Worm (Caenorhabditis elegans) whole organism, late embryonic: ENCODE results near the gene nop-1.

ENCODE experiments used
- C08G9.2 ChIP-seq: sonication (generic microtip); optimal IDR thresholded peaks from 2 replicates; lab custom pipeline; 2016; ENCODE audit warnings: mild to moderate bottlenecking, missing genetic modification characterization, moderate library complexity, missing compliant biosample characterization
- F13H6.1 ChIP-seq: sonication (generic microtip); optimal IDR thresholded peaks from 2 replicates; lab custom pipeline; 2016; ENCODE audit warnings: missing genetic modification characterization, missing compliant biosample characterization
- K09A11.1 ChIP-seq: sonication (generic microtip); optimal IDR thresholded peaks from 2 replicates; lab custom pipeline; 2017; ENCODE audit warnings: antibody characterized with exemption, mild to moderate bottlenecking, missing genetic modification characterization, missing compliant biosample characterization; ENCODE audit not compliant: insufficient read depth
- T23F11.4 ChIP-seq: fragments of 200-800 bp; sonication (Bioruptor generic); optimal IDR thresholded peaks from 2 replicates; lab custom pipeline; 2018; ENCODE audit warnings: mild to moderate bottlenecking, missing genetic modification characterization, missing compliant biosample characterization
- ceh-14 ChIP-seq: sonication (generic microtip); optimal IDR thresholded peaks from 2 replicates; lab custom pipeline; 2016; ENCODE audit warnings: missing genotype, missing genetic modification characterization, missing compliant biosample characterization
- ceh-18 ChIP-seq: sonication (generic microtip); optimal IDR thresholded peaks from 2 replicates; lab custom pipeline; 2016; ENCODE audit warnings: missing genetic modification characterization, missing compliant biosample characterization
- ceh-19 ChIP-seq: fragments of 200-800 bp; sonication (Bioruptor generic); optimal IDR thresholded peaks from 2 replicates; lab custom pipeline; 2018; ENCODE audit warnings: mild to moderate bottlenecking, missing genetic modification characterization, missing compliant biosample characterization
- ceh-2 ChIP-seq: sonication (generic microtip); optimal IDR thresholded peaks from 2 replicates; lab custom pipeline; 2016; ENCODE audit warnings: missing genotype, missing genetic modification characterization, missing compliant biosample characterization
- ceh-24 ChIP-seq: sonication (generic microtip); optimal IDR thresholded peaks from 2 replicates; lab custom pipeline; 2016; ENCODE audit warnings: mild to moderate bottlenecking, missing genetic modification characterization, missing compliant biosample characterization
- ceh-31 ChIP-seq: sonication (generic microtip); optimal IDR thresholded peaks from 2 replicates; lab custom pipeline; 2016; ENCODE audit warnings: missing genetic modification characterization, missing compliant biosample characterization
- ceh-45 ChIP-seq: fragments of 200-800 bp; sonication (Bioruptor generic); IDR thresholded peaks from 2 replicates; pipeline ENCODE4 v1.3.6; 2022; ENCODE audit warnings: missing genetic modification reagents, missing genetic modification characterization, missing compliant biosample characterization
- elt-2 ChIP-seq: sonication (generic microtip); optimal IDR thresholded peaks from 2 replicates; lab custom pipeline; 2016; ENCODE audit warnings: missing genetic modification reagents, missing genetic modification characterization, missing compliant biosample characterization
- ets-4 ChIP-seq: sonication (generic microtip); optimal IDR thresholded peaks from 2 replicates; lab custom pipeline; 2016; ENCODE audit warnings: missing genetic modification characterization, missing compliant biosample characterization
- fax-1 ChIP-seq: sonication (generic microtip); optimal IDR thresholded peaks from 2 replicates; lab custom pipeline; 2016; ENCODE audit warnings: missing genotype, missing genetic modification characterization, missing compliant biosample characterization
- fkh-10 ChIP-seq: fragments of 150-350 bp; optimal IDR thresholded peaks from 2 replicates; lab custom pipeline; 2014; ENCODE audit warnings: missing biosample characterization, missing genetic modification reagents, missing genetic modification characterization
- gmeb-2 ChIP-seq: sonication (generic microtip); optimal IDR thresholded peaks from 2 replicates; lab custom pipeline; 2016; ENCODE audit warnings: missing genetic modification characterization, inconsistent platforms, missing compliant biosample characterization
- hlh-13 ChIP-seq: fragments of 200-800 bp; sonication (Bioruptor generic); optimal IDR thresholded peaks from 2 replicates; lab custom pipeline; 2018; ENCODE audit warnings: mild to moderate bottlenecking, missing genetic modification characterization, missing compliant biosample characterization
- hlh-15 ChIP-seq: sonication (generic microtip); optimal IDR thresholded peaks from 2 replicates; lab custom pipeline; 2016; ENCODE audit warnings: missing genetic modification characterization, missing compliant biosample characterization
- hlh-30 ChIP-seq: sonication (generic microtip); optimal IDR thresholded peaks from 2 replicates; lab custom pipeline; 2017; ENCODE audit warnings: antibody characterized with exemption, missing genetic modification characterization, missing compliant biosample characterization; ENCODE audit not compliant: insufficient read depth
- lin-11 ChIP-seq: fragments of 200-800 bp; sonication (Bioruptor generic); optimal IDR thresholded peaks from 2 replicates; lab custom pipeline; 2018; ENCODE audit warnings: mild to moderate bottlenecking, missing genetic modification characterization, missing compliant biosample characterization
- madf-2 ChIP-seq: sonication (generic microtip); optimal IDR thresholded peaks from 2 replicates; lab custom pipeline; 2017; ENCODE audit warnings: missing genetic modification characterization, missing compliant biosample characterization
- mec-3 ChIP-seq: sonication (generic microtip); optimal IDR thresholded peaks from 2 replicates; lab custom pipeline; 2016; ENCODE audit warnings: borderline replicate concordance, missing genetic modification characterization, missing compliant biosample characterization
- nhr-11 ChIP-seq: fragments of 150-350 bp; optimal IDR thresholded peaks from 2 replicates; lab custom pipeline; 2014; ENCODE audit warnings: missing biosample characterization, missing genetic modification characterization
- nhr-232 ChIP-seq: sonication (generic microtip); optimal IDR thresholded peaks from 2 replicates; lab custom pipeline; 2016; ENCODE audit warnings: missing genetic modification characterization, missing compliant biosample characterization
- pat-9 ChIP-seq: fragments of 200-800 bp; sonication (Bioruptor generic); optimal IDR thresholded peaks from 2 replicates; lab custom pipeline; 2018; ENCODE audit warnings: mild to moderate bottlenecking, missing genetic modification characterization, moderate library complexity, missing compliant biosample characterization
- pax-1 ChIP-seq: fragments of 150-350 bp; optimal IDR thresholded peaks from 2 replicates; lab custom pipeline; 2014; ENCODE audit warnings: missing biosample characterization, missing genetic modification characterization
- pha-2 ChIP-seq: sonication (generic microtip); optimal IDR thresholded peaks from 2 replicates; lab custom pipeline; 2017; ENCODE audit warnings: mild to moderate bottlenecking, missing genetic modification characterization, missing compliant biosample characterization
- ref-2 ChIP-seq: sonication (generic microtip); optimal IDR thresholded peaks from 2 replicates; lab custom pipeline; 2016; ENCODE audit warnings: missing genetic modification characterization, missing compliant biosample characterization
- rnt-1 ChIP-seq: sonication (generic microtip); optimal IDR thresholded peaks from 2 replicates; lab custom pipeline; 2016; ENCODE audit warnings: missing genetic modification characterization, missing compliant biosample characterization
- sox-2 ChIP-seq: fragments of 200-800 bp; sonication (Bioruptor generic); IDR thresholded peaks from 2 replicates; pipeline ENCODE4 v1.3.6; 2022; ENCODE audit warnings: missing genetic modification reagents, missing genetic modification characterization, missing compliant biosample characterization
- sox-4 ChIP-seq: sonication (generic microtip); optimal IDR thresholded peaks from 2 replicates; lab custom pipeline; 2017; ENCODE audit warnings: mild to moderate bottlenecking, missing genetic modification characterization, inconsistent platforms, missing compliant biosample characterization
- syd-9 ChIP-seq: sonication (generic microtip); optimal IDR thresholded peaks from 2 replicates; lab custom pipeline; 2016; ENCODE audit warnings: mild to moderate bottlenecking, missing genetic modification characterization, moderate library complexity, missing compliant biosample characterization
- tbx-2 ChIP-seq: sonication (generic microtip); optimal IDR thresholded peaks from 2 replicates; lab custom pipeline; 2016; ENCODE audit warnings: missing genetic modification characterization, missing compliant biosample characterization
- ttx-3 ChIP-seq: sonication (generic microtip); optimal IDR thresholded peaks from 2 replicates; lab custom pipeline; 2016; ENCODE audit warnings: missing genetic modification reagents, missing genetic modification characterization, missing compliant biosample characterization
- unc-3 ChIP-seq, 2 experiments: fragments of 200-800 bp in 1 of 2; sonication (Bioruptor generic) in 1 of 2; sonication (generic microtip) in 1 of 2; conservative IDR thresholded peaks in 1 of 2; optimal IDR thresholded peaks in 1 of 2; 2 replicates each; pipeline versions ENCODE4 v1.3.6 to Lab custom; 2016 to 2022; ENCODE audit warnings: missing compliant biosample characterization in 2 of 2, missing genetic modification characterization in 2 of 2, missing genetic modification reagents in 1 of 2
- unc-42 ChIP-seq: sonication (generic microtip); optimal IDR thresholded peaks from 2 replicates; lab custom pipeline; 2016; ENCODE audit warnings: missing genotype, missing genetic modification characterization, missing compliant biosample characterization
- unc-55 ChIP-seq: sonication (generic microtip); optimal IDR thresholded peaks from 2 replicates; lab custom pipeline; 2017; ENCODE audit warnings: missing biosample characterization, missing genetic modification reagents, missing genetic modification characterization
- ztf-16 ChIP-seq: sonication (generic microtip); optimal IDR thresholded peaks from 2 replicates; lab custom pipeline; 2017; ENCODE audit warnings: missing genetic modification characterization, missing compliant biosample characterization

The nop-1 gene

ce11 chrIII:5982026-5982425, 23.5 kb downstream of the nop-1 start, which contains the start of gene frm-2:
Gene frm-2, minus strand, starts transcription at chrIII:5982126.
- TF ChIP-seq pha-2 (tag; lab: Kevin White, UChicago): no peak
- TF ChIP-seq syd-9 (tag; lab: Kevin White, UChicago): no peak
- TF ChIP-seq gmeb-2: no peak
- TF ChIP-seq ceh-2 (tag; lab: Kevin White, UChicago): no peak
- no peak for TF ChIP-seq madf-2 (tag; lab: Kevin White, UChicago)
- TF ChIP-seq sox-4 (tag; lab: Kevin White, UChicago): no peak
- no peak for TF ChIP-seq hlh-13 (GFP tag; lab: Kevin White, UChicago)
- TF ChIP-seq pax-1 (tag; lab: Kevin White, UChicago): no peak
- no peak for TF ChIP-seq tbx-2 (tag; lab: Kevin White, UChicago)
- TF ChIP-seq rnt-1 (tag; lab: Kevin White, UChicago): no peak
- no peak for TF ChIP-seq K09A11.1 (tag; lab: Kevin White, UChicago)

- TF ChIP-seq hlh-30 (tag; lab: Kevin White, UChicago) (peak; percentile 48), ceh-31 (tag; lab: Kevin White, UChicago) (peak; percentile 17), unc-3 (GFP tag; conservative IDR thresholded peaks at IDR 0.05; lab: Robert Waterston, UW) (no peak), unc-3 (tag; optimal IDR thresholded peaks at IDR 0.05; lab: Kevin White, UChicago) (no peak)
Observed at ce11 chrIII:5982753-5983390, 24.4 kb downstream of the nop-1 start.

ce11 chrIII:5985340-5985739, 26.8 kb downstream of the nop-1 start, which contains the start of gene T04C9.3:
Gene T04C9.3, plus strand, starts transcription at chrIII:5985640.
- TF ChIP-seq ceh-31 (tag; lab: Kevin White, UChicago) (no peak), ref-2 (tag; lab: Kevin White, UChicago) (no peak), unc-55 (no peak), elt-2 (tag; lab: Kevin White, UChicago) (no peak)
- TF ChIP-seq, all 69 proteins: peak for 0

- peak; percentile 0 for TF ChIP-seq tbx-2 (tag; lab: Kevin White, UChicago)
- TF ChIP-seq nhr-11 (tag; lab: Kevin White, UChicago): no peak
- no peak for TF ChIP-seq rnt-1 (tag; lab: Kevin White, UChicago)
- peak; percentile 72 for TF ChIP-seq unc-42 (tag; lab: Kevin White, UChicago)
- peak; percentile 29 for TF ChIP-seq ceh-31 (tag; lab: Kevin White, UChicago)
- TF ChIP-seq ceh-14 (tag; lab: Kevin White, UChicago): no peak
Observed at ce11 chrIII:5988010-5988409, 29.5 kb downstream of the nop-1 start.

- TF ChIP-seq ceh-18 (no peak), sox-2 (GFP tag; lab: Robert Waterston, UW) (no peak)
Observed at ce11 chrIII:5988461-5988860, 29.9 kb downstream of the nop-1 start.

- TF ChIP-seq mec-3 (tag; lab: Kevin White, UChicago) (peak; percentile 42), C08G9.2 (tag; lab: Kevin White, UChicago) (no peak), ceh-18 (peak; percentile 5), ceh-19 (no peak), hlh-15 (tag; lab: Kevin White, UChicago) (no peak), T23F11.4 (GFP tag; lab: Kevin White, UChicago) (no peak), pat-9 (tag; lab: Kevin White, UChicago) (no peak), pha-2 (tag; lab: Kevin White, UChicago) (no peak), F13H6.1 (tag; lab: Kevin White, UChicago) (no peak), ztf-16 (tag; lab: Kevin White, UChicago) (no peak), ceh-24 (tag; lab: Kevin White, UChicago) (no peak), K09A11.1 (tag; lab: Kevin White, UChicago) (no peak), ttx-3 (tag; lab: Kevin White, UChicago) (no peak), unc-42 (tag; lab: Kevin White, UChicago) (peak; percentile 8), ceh-45 (GFP tag; lab: Robert Waterston, UW) (no peak), sox-2 (GFP tag; lab: Robert Waterston, UW) (no peak), fkh-10 (GFP tag; lab: Kevin White, UChicago) (no peak), fax-1 (no peak), lin-11 (tag; lab: Kevin White, UChicago) (no peak), ets-4 (tag; lab: Kevin White, UChicago) (peak; percentile 0), unc-55 (peak; percentile 63), madf-2 (tag; lab: Kevin White, UChicago) (no peak), nhr-232 (no peak)
Observed at ce11 chrIII:5988991-5989726, 30.6 kb downstream of the nop-1 start.
